Worm (Caenorhabditis elegans): Measurements from ENCODE around the gene ugt-15.

The ugt-15 gene

ce11 chrV:12876708-12877107 is 49.4 kb downstream of the ugt-15 start:
- TF ChIP-seq med-1 (GFP tag; optimal IDR thresholded peaks at IDR 0.05; ENCODE audit: insufficient read depth) (no peak), cog-1 (tag; optimal IDR thresholded peaks at IDR 0.05) (no peak), ztf-23 (GFP tag; IDR thresholded peaks at IDR 0.05) (no peak), flt-1 (GFP tag; IDR thresholded peaks at IDR 0.05) (no peak), klf-2 (GFP tag; conservative IDR thresholded peaks at IDR 0.05) (no peak), ztf-29 (GFP tag; IDR thresholded peaks at IDR 0.05) (no peak), ref-1 (GFP tag; conservative IDR thresholded peaks at IDR 0.05) (no peak), T22C8.4 (GFP tag; IDR thresholded peaks at IDR 0.05) (no peak), tab-1 (GFP tag; IDR thresholded peaks at IDR 0.05) (no peak)

ce11 chrV:12877579-12877978 is 50.3 kb downstream of the ugt-15 start:
- no peak for TF ChIP-seq ref-1 (GFP tag; conservative IDR thresholded peaks at IDR 0.05)
- TF ChIP-seq T22C8.4 (GFP tag; IDR thresholded peaks at IDR 0.05): no peak
- TF ChIP-seq klf-2 (GFP tag; conservative IDR thresholded peaks at IDR 0.05): no peak

DNA sequence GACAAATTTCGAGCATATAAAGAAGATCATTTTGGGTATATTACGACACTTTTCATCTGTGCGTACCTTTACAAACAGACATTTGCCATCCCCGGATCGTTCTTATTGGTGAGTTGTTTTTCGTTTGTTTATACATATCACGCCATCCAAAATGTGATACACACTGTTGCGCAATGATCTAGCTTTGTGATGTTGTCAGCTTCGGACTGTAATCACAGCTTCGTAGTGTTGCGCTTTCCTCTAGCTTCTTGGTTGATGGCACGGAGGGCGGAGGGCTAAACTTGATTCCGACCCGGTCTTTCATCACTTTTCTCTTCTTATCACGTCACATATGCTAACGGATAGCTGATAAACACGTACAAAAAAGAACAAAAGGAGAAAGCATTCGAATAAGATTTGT is 52.0 kb downstream of the ugt-15 start:
- no peak for TF ChIP-seq ztf-23 (GFP tag; IDR thresholded peaks at IDR 0.05)
- no peak for TF ChIP-seq med-1 (GFP tag; optimal IDR thresholded peaks at IDR 0.05; ENCODE audit: insufficient read depth)
- TF ChIP-seq tab-1 (GFP tag; IDR thresholded peaks at IDR 0.05): no peak

All from whole organism, midembryonic.